Worm (Caenorhabditis elegans): ENCODE data around the gene com-1.

DNA sequence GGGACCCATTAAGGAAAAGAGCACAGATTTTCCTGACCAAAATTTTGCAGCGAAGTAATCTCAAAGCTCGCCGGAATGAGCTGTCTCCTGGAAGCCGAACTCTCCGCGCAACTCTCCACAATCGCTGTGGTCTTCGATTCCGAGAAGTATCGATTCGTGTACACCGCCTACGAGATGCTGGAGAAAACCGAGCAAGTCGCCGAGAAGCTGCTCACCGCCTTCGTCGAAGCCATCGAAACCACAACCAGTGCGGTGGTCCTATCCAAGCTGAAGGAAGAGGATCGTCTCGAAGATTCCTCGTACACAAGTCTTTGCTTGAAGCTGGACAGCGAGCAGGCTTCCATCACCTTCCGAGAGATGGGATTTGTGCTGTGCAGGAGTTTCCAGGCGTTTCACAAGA is 25.3 kb upstream of the com-1 start:
- TF ChIP-seq nhr-47 (tag; optimal IDR thresholded peaks at IDR 0.05) (no peak), ama-1 (optimal IDR thresholded peaks at IDR 0.05) (no peak), alr-1 (tag; optimal IDR thresholded peaks at IDR 0.05; ENCODE audit: borderline replicate concordance) (no peak)
